Worm (Caenorhabditis elegans) whole organism, L4/young adult: ENCODE measurements around the gene cyp-35C1.

Experiments
- W03F9.2 ChIP-seq: fragments of 150-350 bp; optimal IDR thresholded peaks from 2 replicates; lab custom pipeline; 2014; ENCODE audit warnings: missing biosample characterization, missing genetic modification characterization
- dao-5 ChIP-seq: sonication (generic microtip); optimal IDR thresholded peaks from 2 replicates; lab custom pipeline; 2016; ENCODE audit warnings: missing genotype, missing genetic modification characterization, moderate library complexity, missing compliant biosample characterization

ce11 chrV:13923851-13924250 lies 25.6 kb upstream of the cyp-35C1 start, which contains the start of gene srxa-11:
- TF ChIP-seq dao-5 (tag; lab: Kevin White, UChicago) (no peak), W03F9.2 (tag; lab: Kevin White, UChicago) (no peak)
